Worm (Caenorhabditis elegans): Measurements from ENCODE around the gene nspb-7.

The nspb-7 gene

DNA sequence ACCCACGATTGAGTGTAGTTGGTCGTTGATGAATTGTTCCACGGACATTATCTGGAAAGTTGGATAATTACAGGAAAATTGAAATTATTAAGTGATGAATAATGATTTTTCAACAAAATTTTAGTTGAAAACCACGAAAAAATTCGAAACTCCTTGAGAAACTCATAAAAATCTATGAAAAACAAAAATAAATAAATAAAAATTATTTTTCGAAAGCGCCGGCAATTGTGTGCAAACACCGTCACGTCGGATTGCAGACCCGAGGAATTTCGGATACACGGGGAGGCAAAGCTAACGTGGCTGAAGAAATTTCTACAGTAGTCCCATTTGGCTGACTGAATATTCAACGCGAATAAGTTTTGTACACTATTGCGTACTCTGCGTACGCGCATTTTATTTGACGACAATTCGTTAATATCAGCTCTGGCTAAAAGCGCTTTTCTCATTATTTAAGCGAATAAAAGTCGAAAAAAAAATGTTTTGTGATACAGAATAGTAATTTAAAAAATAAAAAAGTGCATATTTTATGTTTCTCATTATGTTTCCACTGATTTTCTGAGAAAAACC is 16.5 kb upstream of the nspb-7 start, which contains the start of gene mog-4 (continued):
- TF ChIP-seq sptf-2 (GFP tag; optimal IDR thresholded peaks at IDR 0.05), result peak; percentile 9
- peak; percentile 97 for TF ChIP-seq ZK185.1 (tag; optimal IDR thresholded peaks at IDR 0.05; ENCODE audit: poor library complexity, severe bottlenecking)
- TF ChIP-seq K12H6.12 (tag; optimal IDR thresholded peaks at IDR 0.05), result peak; percentile 97
- TF ChIP-seq madf-10 (tag; optimal IDR thresholded peaks at IDR 0.05), result peak; percentile 93
- TF ChIP-seq repo-1 (tag; optimal IDR thresholded peaks at IDR 0.05), result peak; percentile 84
- TF ChIP-seq Y53G8AR.9 (GFP tag; conservative IDR thresholded peaks at IDR 0.05), result peak; percentile 99
- peak; percentile 62 to 86 for TF ChIP-seq rec-8 (tag; optimal IDR thresholded peaks at IDR 0.05)
- TF ChIP-seq hmg-1.2 (GFP tag; IDR thresholded peaks at IDR 0.05), result peak; percentile 100
- TF ChIP-seq madf-6 (GFP tag; IDR thresholded peaks at IDR 0.05), result peak; percentile 99
- peak; percentile 45 for TF ChIP-seq die-1 (tag; optimal IDR thresholded peaks at IDR 0.05)
- TF ChIP-seq somi-1 (GFP tag; optimal IDR thresholded peaks at IDR 0.05), result peak; percentile 96
- TF ChIP-seq nhr-27 (tag; optimal IDR thresholded peaks at IDR 0.05), result peak; percentile 58
- peak; percentile 98 for TF ChIP-seq C06A6.2 (GFP tag; conservative IDR thresholded peaks at IDR 0.05)
- peak; percentile 89 for TF ChIP-seq F22D6.2 (tag; optimal IDR thresholded peaks at IDR 0.05)
- TF ChIP-seq lag-1 (GFP tag; IDR thresholded peaks at IDR 0.05), result peak; percentile 99
- TF ChIP-seq aptf-2 (GFP tag; conservative IDR thresholded peaks at IDR 0.05), result peak; percentile 99
- peak; percentile 96 for TF ChIP-seq ceh-100 (GFP tag; IDR thresholded peaks at IDR 0.05)
- TF ChIP-seq tbp1 (GFP tag; optimal IDR thresholded peaks at IDR 0.05), result peak; percentile 76
- peak; percentile 98 for TF ChIP-seq tlf-1 (GFP tag; optimal IDR thresholded peaks at IDR 0.05)
- peak; percentile 51 for TF ChIP-seq F49E8.2 (tag; optimal IDR thresholded peaks at IDR 0.05; ENCODE audit: insufficient read depth)
- peak; percentile 99 for TF ChIP-seq lir-1 (GFP tag; conservative IDR thresholded peaks at IDR 0.05)
- peak; percentile 92 for TF ChIP-seq B0336.3 (GFP tag; IDR thresholded peaks at IDR 0.05)
- peak; percentile 76 for TF ChIP-seq mel-28 (tag; optimal IDR thresholded peaks at IDR 0.05; ENCODE audit: borderline replicate concordance)
- TF ChIP-seq ztf-3 (GFP tag; optimal IDR thresholded peaks at IDR 0.05), result peak; percentile 81
- peak; percentile 81 for TF ChIP-seq B0035.1 (tag; optimal IDR thresholded peaks at IDR 0.05)
- peak; percentile 81 for TF ChIP-seq zim-3 (tag; optimal IDR thresholded peaks at IDR 0.05)
- TF ChIP-seq F39B2.1 (GFP tag; IDR thresholded peaks at IDR 0.05), result peak; percentile 95
- peak; percentile 100 for TF ChIP-seq B0019.2 (GFP tag; conservative IDR thresholded peaks at IDR 0.05)
- TF ChIP-seq sea-2 (GFP tag; IDR thresholded peaks at IDR 0.05), result peak; percentile 98
- peak; percentile 99 for TF ChIP-seq pbrm-1 (GFP tag; IDR thresholded peaks at IDR 0.05)
- TF ChIP-seq Y56A3A.18 (GFP tag; IDR thresholded peaks at IDR 0.05), result peak; percentile 99
- peak; percentile 86 for TF ChIP-seq xnd-1 (tag; optimal IDR thresholded peaks at IDR 0.05)
- peak; percentile 92 for TF ChIP-seq attf-6 (GFP tag; IDR thresholded peaks at IDR 0.05)
- peak; percentile 28 for TF ChIP-seq mxl-1 (tag; optimal IDR thresholded peaks at IDR 0.05)
- peak; percentile 100 for TF ChIP-seq ztf-6 (GFP tag; IDR thresholded peaks at IDR 0.05)
- TF ChIP-seq ekl-4 (GFP tag; IDR thresholded peaks at IDR 0.05), result peak; percentile 99
- peak; percentile 65 for TF ChIP-seq efl-1 (GFP tag; optimal IDR thresholded peaks at IDR 0.05)
- peak; percentile 100 for TF ChIP-seq ceh-91 (GFP tag; IDR thresholded peaks at IDR 0.05)
- peak; percentile 80 for TF ChIP-seq ztf-22 (GFP tag; optimal IDR thresholded peaks at IDR 0.05)
- TF ChIP-seq let-607 (tag; optimal IDR thresholded peaks at IDR 0.05), result peak; percentile 97 to 98
- TF ChIP-seq ceh-40 (GFP tag; IDR thresholded peaks at IDR 0.05), result peak; percentile 95
- peak; percentile 99 for TF ChIP-seq Y95B8A.8 (GFP tag; IDR thresholded peaks at IDR 0.05)
- TF ChIP-seq F23B12.7 (tag; optimal IDR thresholded peaks at IDR 0.05; ENCODE audit: insufficient read depth), result peak; percentile 25
- peak; percentile 93 for TF ChIP-seq Y53F4B.3 (GFP tag; IDR thresholded peaks at IDR 0.05)
- TF ChIP-seq ceh-27 (GFP tag; optimal IDR thresholded peaks at IDR 0.05), result peak; percentile 97
- peak; percentile 98 for TF ChIP-seq lsl-1 (GFP tag; optimal IDR thresholded peaks at IDR 0.05)
- peak; percentile 96 for TF ChIP-seq ztf-26 (tag; optimal IDR thresholded peaks at IDR 0.05)

Data from whole organism, young adult.